Fruit fly (Drosophila melanogaster): Measurements from ENCODE around the gene CG44329.

Gene CG44329

DNA sequence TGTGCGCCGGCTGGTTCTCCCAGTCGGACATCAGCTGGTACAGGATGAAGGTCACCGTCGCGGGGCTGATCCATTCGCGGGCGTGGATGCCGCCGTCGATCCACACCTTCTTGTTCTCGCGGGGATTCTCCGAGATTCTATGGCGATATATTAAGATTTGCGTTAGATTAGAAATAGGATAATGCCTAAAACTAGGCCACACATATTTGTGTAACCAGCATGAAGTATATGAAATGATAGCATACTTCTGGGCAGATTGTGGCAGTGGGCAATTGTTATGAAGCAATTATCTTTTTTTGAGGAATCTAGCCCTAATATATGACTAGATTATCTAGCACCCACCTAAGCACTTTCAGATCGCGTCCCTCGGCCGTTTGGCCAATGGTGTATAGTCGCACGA is 46.0 kb downstream of the CG44329 start:
- no peak for TF ChIP-seq CG5204 (GFP tag; optimal IDR thresholded peaks at IDR 0.05)
- no peak for TF ChIP-seq toe (GFP tag; optimal IDR thresholded peaks at IDR 0.05)
- TF ChIP-seq cic (GFP tag; optimal IDR thresholded peaks at IDR 0.05): no peak
- no peak for TF ChIP-seq pad (GFP tag; optimal IDR thresholded peaks at IDR 0.05)
- no peak for TF ChIP-seq CG12768 (GFP tag; optimal IDR thresholded peaks at IDR 0.05)
- TF ChIP-seq CG7101 (tag; optimal IDR thresholded peaks at IDR 0.05): no peak
- no peak for TF ChIP-seq CG33017 (tag; optimal IDR thresholded peaks at IDR 0.05)
- no peak for TF ChIP-seq CG7045 (GFP tag; optimal IDR thresholded peaks at IDR 0.05)
- TF ChIP-seq kay (GFP tag; ENCODE audit: borderline replicate concordance): no peak
- no peak for TF ChIP-seq CG14711 (tag; optimal IDR thresholded peaks at IDR 0.05)
- TF ChIP-seq Clk (GFP tag; optimal IDR thresholded peaks at IDR 0.05): no peak
- TF ChIP-seq Hr96 (GFP tag; optimal IDR thresholded peaks at IDR 0.05): no peak
- no peak for TF ChIP-seq ovo (GFP tag; optimal IDR thresholded peaks at IDR 0.05)

DNA sequence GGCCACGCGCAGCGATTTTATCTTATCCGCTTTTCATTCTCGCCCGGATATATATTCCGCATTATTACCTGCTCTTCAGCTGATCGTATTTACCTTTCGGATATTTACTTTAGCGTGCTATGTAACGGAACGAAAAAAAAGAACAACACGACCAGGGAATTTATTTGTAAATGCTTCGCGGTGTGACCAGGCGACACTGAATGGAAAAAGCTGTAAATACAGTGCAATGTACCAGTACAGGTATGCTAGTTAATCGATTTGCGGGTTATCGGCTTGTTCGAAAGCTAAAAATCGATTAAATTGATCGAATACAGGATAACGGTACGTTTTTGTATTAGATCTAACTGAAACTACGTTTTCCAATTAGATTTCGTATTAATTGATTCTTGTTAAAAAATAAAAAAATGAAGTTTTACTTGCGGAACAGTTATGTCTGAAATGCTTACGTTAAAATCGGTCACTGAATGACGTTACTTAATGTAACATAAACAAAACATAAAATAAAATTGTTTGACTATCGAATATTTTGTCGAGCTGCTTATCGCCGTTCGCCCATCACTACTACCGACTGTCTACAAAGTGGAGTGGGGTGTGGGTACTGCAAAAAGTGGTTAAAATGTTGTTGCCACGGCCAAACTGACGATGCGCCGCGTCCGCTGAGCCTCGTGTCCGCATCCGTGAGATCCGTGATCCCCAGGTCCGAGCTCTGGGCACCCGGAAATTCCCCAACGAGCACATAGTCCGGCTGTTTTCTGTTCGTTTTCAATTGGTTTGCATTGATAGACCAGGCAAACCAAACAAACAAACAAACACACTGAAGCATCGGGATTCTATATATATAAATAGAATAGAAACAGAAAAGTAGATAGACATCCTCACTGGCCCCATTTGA is 48.5 kb downstream of the CG44329 start, which contains the start of the genes MAPk-Ak2 and CG42699:
MAPk-Ak2 (minus strand) TSS at position 203 of the 892 bp plus-strand sequence.
CG42699 (plus strand) TSS at position 553 of the 892 bp plus-strand sequence.
- TF ChIP-seq CG7045 (GFP tag; optimal IDR thresholded peaks at IDR 0.05): peak; percentile 59
- TF ChIP-seq toe (GFP tag; optimal IDR thresholded peaks at IDR 0.05): peak; percentile 52
- TF ChIP-seq CG7101 (tag; optimal IDR thresholded peaks at IDR 0.05): peak; percentile 90
- TF ChIP-seq Clk (GFP tag; optimal IDR thresholded peaks at IDR 0.05): peak; percentile 28
- peak; percentile 97 for TF ChIP-seq Crg-1 (GFP tag; optimal IDR thresholded peaks at IDR 0.05)
- TF ChIP-seq CG12768 (GFP tag; optimal IDR thresholded peaks at IDR 0.05): peak; percentile 86
- TF ChIP-seq Mnt (GFP tag; optimal IDR thresholded peaks at IDR 0.05): peak; percentile 94
- TF ChIP-seq CG5204 (GFP tag; optimal IDR thresholded peaks at IDR 0.05): no peak
- peak; percentile 89 for TF ChIP-seq cic (GFP tag; optimal IDR thresholded peaks at IDR 0.05)
- TF ChIP-seq tj (GFP tag; optimal IDR thresholded peaks at IDR 0.05): peak; percentile 59
- TF ChIP-seq bab1 (GFP tag; optimal IDR thresholded peaks at IDR 0.05): peak; percentile 63
- peak; percentile 98 for TF ChIP-seq ovo (GFP tag; optimal IDR thresholded peaks at IDR 0.05)
- peak; percentile 77 for TF ChIP-seq pad (GFP tag; optimal IDR thresholded peaks at IDR 0.05)
- no peak for TF ChIP-seq Hr96 (GFP tag; optimal IDR thresholded peaks at IDR 0.05)
- TF ChIP-seq CG11617 (GFP tag; optimal IDR thresholded peaks at IDR 0.05): peak; percentile 90
- TF ChIP-seq kay (GFP tag; ENCODE audit: borderline replicate concordance): peak; percentile 85
- peak; percentile 56 for TF ChIP-seq CG33017 (tag; optimal IDR thresholded peaks at IDR 0.05)
- no peak for TF ChIP-seq cnc (optimal IDR thresholded peaks at IDR 0.05)
- peak; percentile 70 for TF ChIP-seq CG14711 (tag; optimal IDR thresholded peaks at IDR 0.05)
- peak; percentile 95 for TF ChIP-seq CG1620 (GFP tag; optimal IDR thresholded peaks at IDR 0.05)

DNA sequence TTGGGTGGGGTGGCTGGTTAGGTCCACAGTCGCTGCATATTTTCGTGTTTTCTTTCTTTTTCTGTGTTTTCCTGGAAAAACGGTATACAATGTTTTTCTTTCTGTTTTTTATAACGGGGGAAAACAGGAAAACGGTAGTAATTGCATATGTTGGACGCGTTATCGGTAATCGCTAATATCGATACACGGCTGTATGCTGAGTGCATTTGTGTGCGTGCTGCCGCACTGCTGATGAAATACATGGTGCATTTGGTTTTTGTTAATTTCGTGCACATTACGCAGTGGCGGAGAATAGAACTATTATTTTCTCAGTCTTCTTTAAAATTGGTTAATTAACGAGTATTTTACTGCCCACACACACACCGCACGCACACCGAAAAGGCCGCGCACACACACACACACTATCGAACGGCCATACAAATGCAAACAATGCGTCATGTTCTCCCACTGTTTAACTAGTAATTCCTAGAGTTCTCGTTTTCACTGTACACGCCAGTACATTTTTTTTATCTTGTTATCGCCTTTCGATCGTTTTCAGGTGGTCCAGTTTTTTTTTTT is 49.3 kb downstream of the CG44329 start:
- TF ChIP-seq toe (GFP tag; optimal IDR thresholded peaks at IDR 0.05): no peak
- no peak for TF ChIP-seq kay (GFP tag; ENCODE audit: borderline replicate concordance)
- no peak for TF ChIP-seq Mnt (GFP tag; optimal IDR thresholded peaks at IDR 0.05)
- no peak for TF ChIP-seq CG33017 (tag; optimal IDR thresholded peaks at IDR 0.05)

All from whole organism, adult.